Worm (Caenorhabditis elegans) whole organism, midembryonic: ENCODE measurements around the gene nstp-5.

Experiments
- T22C8.4 ChIP-seq: fragments of 200-800 bp; sonication (Bioruptor generic); IDR thresholded peaks from 2 replicates; pipeline ENCODE4 v1.3.6; 2022; ENCODE audit warnings: missing genetic modification characterization, missing compliant biosample characterization
- cog-1 ChIP-seq: sonication (generic microtip); optimal IDR thresholded peaks from 2 replicates; lab custom pipeline; 2016; ENCODE audit warnings: missing genetic modification characterization, missing compliant biosample characterization
- flt-1 ChIP-seq: fragments of 200-800 bp; sonication (Bioruptor generic); IDR thresholded peaks from 2 replicates; pipeline ENCODE4 v1.3.6; 2022; ENCODE audit warnings: missing genetic modification characterization, missing compliant biosample characterization
- klf-2 ChIP-seq: fragments of 200-800 bp; sonication (Bioruptor generic); conservative IDR thresholded peaks from 2 replicates; pipeline ENCODE4 v1.3.6; 2022; ENCODE audit warnings: missing genetic modification reagents, missing genetic modification characterization, missing compliant biosample characterization
- med-1 ChIP-seq: sonication (generic microtip); optimal IDR thresholded peaks from 2 replicates; lab custom pipeline; 2017; ENCODE audit warnings: missing genetic modification characterization, mild to moderate bottlenecking, missing compliant biosample characterization, antibody characterized with exemption, missing genetic modification reagents; ENCODE audit not compliant: insufficient read depth
- ref-1 ChIP-seq: fragments of 200-800 bp; sonication (Bioruptor generic); conservative IDR thresholded peaks from 2 replicates; pipeline ENCODE4 v1.3.6; 2022; ENCODE audit warnings: missing genetic modification reagents, missing genetic modification characterization, missing compliant biosample characterization
- tab-1 ChIP-seq: fragments of 200-800 bp; sonication (Bioruptor generic); IDR thresholded peaks from 2 replicates; pipeline ENCODE4 v1.3.6; 2022; ENCODE audit warnings: missing genetic modification characterization, missing compliant biosample characterization
- ztf-23 ChIP-seq: fragments of 200-800 bp; sonication (Bioruptor generic); IDR thresholded peaks from 2 replicates; pipeline ENCODE4 v1.3.6; 2022; ENCODE audit warnings: missing genetic modification reagents, missing genetic modification characterization, missing compliant biosample characterization
- ztf-29 ChIP-seq: fragments of 200-800 bp; sonication (Bioruptor generic); IDR thresholded peaks from 2 replicates; pipeline ENCODE4 v1.3.6; 2022; ENCODE audit warnings: missing genetic modification reagents, missing genetic modification characterization, missing compliant biosample characterization

Gene nstp-5

ce11 chrIV:12897146-12897545 is 41.8 kb downstream of the nstp-5 start:
- TF ChIP-seq cog-1 (tag; lab: Kevin White, UChicago) (no peak), ref-1 (GFP tag; lab: Robert Waterston, UW) (no peak), ztf-29 (no peak), T22C8.4 (GFP tag; lab: Robert Waterston, UW) (no peak), flt-1 (no peak), ztf-23 (no peak), med-1 (GFP tag; lab: Kevin White, UChicago) (no peak), tab-1 (GFP tag; lab: Robert Waterston, UW) (no peak)

ce11 chrIV:12898823-12899222 is 43.5 kb downstream of the nstp-5 start:
- TF ChIP-seq ref-1 (GFP tag; lab: Robert Waterston, UW) (no peak), T22C8.4 (GFP tag; lab: Robert Waterston, UW) (no peak), ztf-23 (no peak), ztf-29 (no peak), med-1 (GFP tag; lab: Kevin White, UChicago) (no peak), flt-1 (no peak)

ce11 chrIV:12899392-12899791 is 44.0 kb downstream of the nstp-5 start, which contains the start of gene K08D8.9:
TSS of gene K08D8.9 (plus strand) at chrIV:12899692.
- TF ChIP-seq tab-1 (GFP tag; lab: Robert Waterston, UW) (no peak), cog-1 (tag; lab: Kevin White, UChicago) (no peak), flt-1 (no peak), ztf-23 (no peak), med-1 (GFP tag; lab: Kevin White, UChicago) (no peak), ztf-29 (no peak), klf-2 (GFP tag; lab: Robert Waterston, UW) (no peak), T22C8.4 (GFP tag; lab: Robert Waterston, UW) (no peak), ref-1 (GFP tag; lab: Robert Waterston, UW) (no peak)

- no peak for TF ChIP-seq ref-1 (GFP tag; lab: Robert Waterston, UW)
- TF ChIP-seq flt-1 = no peak
- no peak for TF ChIP-seq tab-1 (GFP tag; lab: Robert Waterston, UW)
- no peak for TF ChIP-seq cog-1 (tag; lab: Kevin White, UChicago)
- no peak for TF ChIP-seq med-1 (GFP tag; lab: Kevin White, UChicago)
- TF ChIP-seq T22C8.4 (GFP tag; lab: Robert Waterston, UW) = no peak
- TF ChIP-seq ztf-29 = no peak
- TF ChIP-seq ztf-23 = no peak
- TF ChIP-seq klf-2 (GFP tag; lab: Robert Waterston, UW) = no peak
Observed at ce11 chrIV:12900267-12900666, 44.9 kb downstream of the nstp-5 start, which contains the start of gene K08D8.10. TSS of gene K08D8.10 (plus strand) at chrIV:12900567.

- TF ChIP-seq med-1 (GFP tag; lab: Kevin White, UChicago) = no peak
- TF ChIP-seq ztf-29 = no peak
- no peak for TF ChIP-seq ref-1 (GFP tag; lab: Robert Waterston, UW)
- no peak for TF ChIP-seq flt-1
- TF ChIP-seq ztf-23 = no peak
- no peak for TF ChIP-seq klf-2 (GFP tag; lab: Robert Waterston, UW)
- TF ChIP-seq tab-1 (GFP tag; lab: Robert Waterston, UW) = no peak
- TF ChIP-seq cog-1 (tag; lab: Kevin White, UChicago) = no peak
- TF ChIP-seq T22C8.4 (GFP tag; lab: Robert Waterston, UW) = no peak
Observed at ce11 chrIV:12901602-12902001, 46.3 kb downstream of the nstp-5 start.

- TF ChIP-seq flt-1 = no peak
- no peak for TF ChIP-seq ref-1 (GFP tag; lab: Robert Waterston, UW)
- TF ChIP-seq med-1 (GFP tag; lab: Kevin White, UChicago) = no peak
- no peak for TF ChIP-seq T22C8.4 (GFP tag; lab: Robert Waterston, UW)
- TF ChIP-seq ztf-23 = no peak
- no peak for TF ChIP-seq tab-1 (GFP tag; lab: Robert Waterston, UW)
- no peak for TF ChIP-seq cog-1 (tag; lab: Kevin White, UChicago)
- TF ChIP-seq ztf-29 = no peak
- no peak for TF ChIP-seq klf-2 (GFP tag; lab: Robert Waterston, UW)
Observed at ce11 chrIV:12902430-12903110, 47.2 kb downstream of the nstp-5 start, which contains the start of gene K08D8.2. TSS of gene K08D8.2 (plus strand) at chrIV:12903060.

ce11 chrIV:12903687-12904086 is 48.3 kb downstream of the nstp-5 start:
- no peak for TF ChIP-seq med-1 (GFP tag; lab: Kevin White, UChicago)
- TF ChIP-seq ref-1 (GFP tag; lab: Robert Waterston, UW) = no peak
- TF ChIP-seq ztf-29 = no peak
- TF ChIP-seq tab-1 (GFP tag; lab: Robert Waterston, UW) = no peak

- TF ChIP-seq cog-1 (tag; lab: Kevin White, UChicago) (no peak), ztf-29 (no peak), T22C8.4 (GFP tag; lab: Robert Waterston, UW) (no peak), tab-1 (GFP tag; lab: Robert Waterston, UW) (no peak), med-1 (GFP tag; lab: Kevin White, UChicago) (no peak), klf-2 (GFP tag; lab: Robert Waterston, UW) (no peak), ref-1 (GFP tag; lab: Robert Waterston, UW) (no peak)
Observed at ce11 chrIV:12906529-12906928, 51.2 kb downstream of the nstp-5 start, which contains the start of gene K08D8.3. TSS of gene K08D8.3 (minus strand) at chrIV:12906659.
